Fruit fly (Drosophila melanogaster): Measurements from ENCODE around the gene CG11586.

The CG11586 gene

DNA sequence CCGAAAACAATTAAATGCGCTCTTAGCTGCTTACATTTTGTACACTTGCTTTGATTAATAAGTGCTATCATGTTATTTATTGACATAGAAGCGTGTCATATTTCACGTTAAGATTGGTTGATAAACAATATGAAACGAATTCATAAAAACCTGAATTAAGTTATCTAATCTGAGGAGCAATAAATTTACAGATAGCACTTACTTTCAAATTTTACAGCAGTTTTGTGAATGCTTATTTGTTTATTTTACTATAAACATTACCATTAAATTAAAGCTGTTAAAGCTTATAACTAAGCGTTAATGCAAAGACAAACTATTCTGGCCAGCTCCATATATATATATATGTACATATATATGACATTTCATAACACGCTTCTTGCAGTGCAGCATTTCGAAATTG lies 39.8 kb upstream of the CG11586 start (continued):
- TF ChIP-seq ham (GFP tag; IDR thresholded peaks at IDR 0.05) (no peak), bsh (GFP tag; optimal IDR thresholded peaks at IDR 0.05) (peak in 1 of 2 experiments; percentile 0), CG8388 (GFP tag; optimal IDR thresholded peaks at IDR 0.05) (no peak), Sox100B (GFP tag; optimal IDR thresholded peaks at IDR 0.05) (peak; percentile 4)

DNA sequence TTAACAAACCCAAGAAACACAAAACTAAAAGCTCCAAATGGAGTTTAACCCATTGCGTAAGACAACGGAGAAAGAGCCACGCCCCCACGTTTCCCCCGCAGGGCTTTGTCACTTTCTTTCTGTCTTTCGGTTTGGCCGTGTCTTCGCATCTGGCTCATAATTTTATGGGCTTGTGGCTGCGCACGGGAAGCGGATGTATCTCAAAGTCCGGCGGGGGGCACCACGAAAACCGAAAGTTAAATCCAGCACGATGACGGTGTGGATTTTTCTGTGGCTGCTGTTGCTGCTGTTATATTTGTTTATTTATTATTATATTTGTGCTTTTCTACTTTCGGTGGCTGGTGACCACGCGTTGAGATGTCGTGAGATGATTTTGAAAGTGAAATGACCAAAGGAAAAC lies 34.5 kb upstream of the CG11586 start:
- TF ChIP-seq Blimp-1 (GFP tag; optimal IDR thresholded peaks at IDR 0.05) (peak; percentile 99), CG10267 (tag; optimal IDR thresholded peaks at IDR 0.05) (no peak), HLHmδ (GFP tag; optimal IDR thresholded peaks at IDR 0.05) (no peak), Nf-YC (tag; optimal IDR thresholded peaks at IDR 0.05) (no peak), CG34422 (GFP tag; IDR thresholded peaks at IDR 0.05) (no peak), oc (tag; optimal IDR thresholded peaks at IDR 0.05) (peak; percentile 69), fru (optimal IDR thresholded peaks at IDR 0.05) (no peak), CG3847 (GFP tag; IDR thresholded peaks at IDR 0.05) (no peak), CG4424 (GFP tag; optimal IDR thresholded peaks at IDR 0.05) (no peak), CG7963 (GFP tag; IDR thresholded peaks at IDR 0.05; ENCODE audit: partially characterized antibody) (no peak), Pdp1 (GFP tag; optimal IDR thresholded peaks at IDR 0.05) (peak in 1 of 2 experiments; percentile 39), Hey (tag; optimal IDR thresholded peaks at IDR 0.05) (no peak), CG2129 (GFP tag; IDR thresholded peaks at IDR 0.05; ENCODE audit: partially characterized antibody) (no peak), CG7987 (GFP tag; optimal IDR thresholded peaks at IDR 0.05) (no peak), sr (GFP tag; IDR thresholded peaks at IDR 0.05) (0 out of 3 replicates have a peak, but pooled peaks have one; percentile 32), CG18476 (GFP tag; optimal IDR thresholded peaks at IDR 0.05) (no peak), Hsf (GFP tag; optimal IDR thresholded peaks at IDR 0.05) (no peak), BEAF-32 (GFP tag; optimal IDR thresholded peaks at IDR 0.05) (no peak), CG2889 (GFP tag; IDR thresholded peaks at IDR 0.05) (no peak), CG1832 (GFP tag; optimal IDR thresholded peaks at IDR 0.05) (no peak), CG8359 (GFP tag; optimal IDR thresholded peaks at IDR 0.05; ENCODE audit: borderline replicate concordance) (no peak), CG14965 (GFP tag; optimal IDR thresholded peaks at IDR 0.05; ENCODE audit: borderline replicate concordance) (no peak), pros (GFP tag; optimal IDR thresholded peaks at IDR 0.05) (peak; percentile 42), seq (GFP tag; IDR thresholded peaks at IDR 0.05) (no peak), Dfd (GFP tag; optimal IDR thresholded peaks at IDR 0.05) (no peak), CG10979 (tag; optimal IDR thresholded peaks at IDR 0.05) (no peak), Atf-2 (GFP tag; optimal IDR thresholded peaks at IDR 0.05) (no peak), CG4617 (GFP tag; optimal IDR thresholded peaks at IDR 0.05; ENCODE audit: borderline replicate concordance) (no peak), lov (optimal IDR thresholded peaks at IDR 0.05) (no peak), lov (GFP tag; IDR thresholded peaks at IDR 0.05) (no peak), pb (GFP tag; optimal IDR thresholded peaks at IDR 0.05) (no peak), CG12219 (GFP tag; optimal IDR thresholded peaks at IDR 0.05) (no peak), cwo (GFP tag; optimal IDR thresholded peaks at IDR 0.05) (no peak), kni (GFP tag; optimal IDR thresholded peaks at IDR 0.05) (peak; percentile 58), CG17385 (GFP tag; optimal IDR thresholded peaks at IDR 0.05) (no peak), tna (GFP tag; IDR thresholded peaks at IDR 0.05; ENCODE audit: partially characterized antibody) (no peak)

All from whole organism, embryonic.